Worm (Caenorhabditis elegans) whole organism, L1 larva: ENCODE measurements around the gene clec-233.

Experiments
- C04F5.9 ChIP-seq: sonication (generic microtip); optimal IDR thresholded peaks from 2 replicates; lab custom pipeline; 2016; ENCODE audit warnings: missing genetic modification characterization, missing compliant biosample characterization
- C34B4.2 ChIP-seq: sonication (generic microtip); optimal IDR thresholded peaks from 2 replicates; lab custom pipeline; 2017; ENCODE audit warnings: mild to moderate bottlenecking, missing genetic modification characterization, missing compliant biosample characterization
- F16B12.6 ChIP-seq: fragments of 150-350 bp; optimal IDR thresholded peaks from 2 replicates; lab custom pipeline; 2014; ENCODE audit warnings: missing biosample characterization, missing genetic modification characterization
- aly-2 ChIP-seq: fragments of 150-350 bp; optimal IDR thresholded peaks from 2 replicates; lab custom pipeline; 2014; ENCODE audit warnings: missing biosample characterization, missing genetic modification characterization
- ama-1 ChIP-seq: fragments of 150-350 bp; optimal IDR thresholded peaks from 2 replicates; lab custom pipeline; 2014
- blmp-1 ChIP-seq: fragments of 150-350 bp; optimal IDR thresholded peaks from 2 replicates; lab custom pipeline; 2014; ENCODE audit warnings: missing biosample characterization, missing genetic modification characterization
- ceh-8 ChIP-seq: fragments of 200-800 bp; sonication (Bioruptor generic); optimal IDR thresholded peaks from 2 replicates; lab custom pipeline; 2018; ENCODE audit warnings: mild to moderate bottlenecking, missing genetic modification characterization, moderate library complexity, missing compliant biosample characterization
- ceh-88 ChIP-seq: fragments of 200-800 bp; sonication (Bioruptor generic); IDR thresholded peaks from 2 replicates; pipeline ENCODE4 v1.3.6; 2022; ENCODE audit warnings: missing genetic modification characterization, missing compliant biosample characterization
- ceh-90 ChIP-seq: sonication (generic microtip); optimal IDR thresholded peaks from 2 replicates; lab custom pipeline; 2016; ENCODE audit warnings: missing genetic modification characterization, missing compliant biosample characterization
- ces-1 ChIP-seq: fragments of 150-350 bp; optimal IDR thresholded peaks from 2 replicates; lab custom pipeline; 2014; ENCODE audit warnings: missing biosample characterization, missing genetic modification reagents, missing genetic modification characterization
- dsc-1 ChIP-seq: sonication (generic microtip); optimal IDR thresholded peaks from 2 replicates; lab custom pipeline; 2016; ENCODE audit warnings: mild to moderate bottlenecking, missing genetic modification characterization, missing compliant biosample characterization
- efl-3 ChIP-seq: fragments of 200-800 bp; sonication (Bioruptor generic); optimal IDR thresholded peaks from 2 replicates; lab custom pipeline; 2018; ENCODE audit warnings: mild to moderate bottlenecking, missing genetic modification characterization, missing compliant biosample characterization
- elt-3 ChIP-seq, 6 experiments: fragments of 150-350 bp in 1 of 6; sonication (generic microtip); optimal IDR thresholded peaks; 2 replicates each; lab custom pipeline; 2017 to 2018; ENCODE audit warnings: missing biosample characterization in 6 of 6, missing genetic modification characterization in 6 of 6, inconsistent platforms in 1 of 6
- ets-5 ChIP-seq: fragments of 200-800 bp; sonication (Bioruptor generic); IDR thresholded peaks from 2 replicates; pipeline ENCODE4 v1.3.6; 2022; ENCODE audit warnings: missing genetic modification characterization, missing compliant biosample characterization
- fkh-10 ChIP-seq: sonication (generic microtip); optimal IDR thresholded peaks from 2 replicates; lab custom pipeline; 2017; ENCODE audit warnings: missing biosample characterization, missing genetic modification reagents, missing genetic modification characterization
- fos-1 ChIP-seq: fragments of 150-350 bp; optimal IDR thresholded peaks from 2 replicates; lab custom pipeline; 2014; ENCODE audit warnings: missing biosample characterization, missing genetic modification characterization
- grh-1 ChIP-seq: fragments of 200-800 bp; sonication (Bioruptor generic); IDR thresholded peaks from 2 replicates; pipeline ENCODE4 v1.3.6; 2022; ENCODE audit warnings: missing genetic modification reagents, missing genetic modification characterization, missing compliant biosample characterization
- hlh-4 ChIP-seq: sonication (generic microtip); optimal IDR thresholded peaks from 2 replicates; lab custom pipeline; 2016; ENCODE audit warnings: mild to moderate bottlenecking, missing genetic modification characterization, missing compliant biosample characterization
- hpl-2 ChIP-seq: fragments of 150-350 bp; optimal IDR thresholded peaks from 2 replicates; lab custom pipeline; 2014; ENCODE audit warnings: missing biosample characterization, missing genetic modification reagents, missing genetic modification characterization
- irx-1 ChIP-seq: sonication (generic microtip); optimal IDR thresholded peaks from 2 replicates; lab custom pipeline; 2016; ENCODE audit warnings: missing genetic modification characterization, missing compliant biosample characterization
- jun-1 ChIP-seq: fragments of 150-350 bp; optimal IDR thresholded peaks from 2 replicates; lab custom pipeline; 2014; ENCODE audit warnings: missing biosample characterization, missing genetic modification reagents, missing genetic modification characterization
- lin-14 ChIP-seq: fragments of 200-800 bp; sonication (Bioruptor generic); optimal IDR thresholded peaks from 2 replicates; lab custom pipeline; 2018; ENCODE audit warnings: mild to moderate bottlenecking, missing genetic modification characterization, moderate library complexity, missing compliant biosample characterization
- lin-15B ChIP-seq: fragments of 150-350 bp; sonication (generic microtip); optimal IDR thresholded peaks from 3 replicates; lab custom pipeline; 2014; ENCODE audit warnings: missing biosample characterization, missing genetic modification characterization
- lin-35 ChIP-seq, 2 experiments: fragments of 150-350 bp; optimal IDR thresholded peaks; 2 replicates each; lab custom pipeline; 2014; ENCODE audit warnings: missing biosample characterization in 2 of 2, missing genetic modification characterization in 2 of 2, missing genetic modification reagents in 2 of 2
- lir-3 ChIP-seq: sonication (generic microtip); optimal IDR thresholded peaks from 2 replicates; lab custom pipeline; 2016; ENCODE audit warnings: mild to moderate bottlenecking, missing genetic modification characterization, moderate library complexity, missing compliant biosample characterization; ENCODE audit not compliant: poor library complexity
- lsy-2 ChIP-seq, 2 experiments: fragments of 150-350 bp; optimal IDR thresholded peaks; 2 replicates each; lab custom pipeline; 2014; ENCODE audit warnings: missing biosample characterization in 2 of 2, missing genetic modification characterization in 2 of 2
- mab-9 ChIP-seq: fragments of 200-800 bp; sonication (Bioruptor generic); IDR thresholded peaks from 2 replicates; pipeline ENCODE4 v1.3.6; 2022; ENCODE audit warnings: missing genetic modification reagents, missing genetic modification characterization, missing compliant biosample characterization
- mdl-1 ChIP-seq, 2 experiments: fragments of 150-350 bp; optimal IDR thresholded peaks; 2 replicates each; lab custom pipeline; 2014 to 2017; ENCODE audit warnings: missing biosample characterization in 2 of 2, missing genetic modification characterization in 2 of 2, inconsistent platforms in 1 of 2
- nhr-11 ChIP-seq: fragments of 150-350 bp; optimal IDR thresholded peaks from 2 replicates; lab custom pipeline; 2014; ENCODE audit warnings: missing biosample characterization, missing genetic modification characterization
- nhr-12 ChIP-seq: sonication (generic microtip); optimal IDR thresholded peaks from 2 replicates; lab custom pipeline; 2017; ENCODE audit warnings: missing biosample characterization, missing genetic modification characterization
- nhr-19 ChIP-seq: fragments of 200-800 bp; sonication (Bioruptor generic); conservative IDR thresholded peaks from 2 replicates; pipeline ENCODE4 v1.3.6; 2022; ENCODE audit warnings: missing genetic modification characterization, missing compliant biosample characterization
- nhr-20 ChIP-seq: sonication (generic microtip); optimal IDR thresholded peaks from 2 replicates; lab custom pipeline; 2016; ENCODE audit warnings: mild to moderate bottlenecking, missing genetic modification characterization, missing compliant biosample characterization
- nhr-237 ChIP-seq: fragments of 150-350 bp; optimal IDR thresholded peaks from 2 replicates; lab custom pipeline; 2014; ENCODE audit warnings: missing biosample characterization, missing genetic modification characterization
- nhr-71 ChIP-seq: sonication (generic microtip); optimal IDR thresholded peaks from 2 replicates; lab custom pipeline; 2016; ENCODE audit warnings: mild to moderate bottlenecking, missing genetic modification characterization, moderate library complexity, missing compliant biosample characterization
- nhr-77 ChIP-seq: fragments of 150-350 bp; optimal IDR thresholded peaks from 2 replicates; lab custom pipeline; 2014; ENCODE audit warnings: missing biosample characterization, missing genetic modification characterization
- nhr-85 ChIP-seq: sonication (generic microtip); peaks from one replicate; lab custom pipeline; 2016; ENCODE audit warnings: missing genetic modification characterization, inconsistent platforms, missing compliant biosample characterization
- rnt-1 ChIP-seq: sonication (generic microtip); optimal IDR thresholded peaks from 2 replicates; lab custom pipeline; 2016; ENCODE audit warnings: mild to moderate bottlenecking, missing genetic modification characterization, moderate library complexity, missing compliant biosample characterization
- snpc-4 ChIP-seq: fragments of 150-350 bp; optimal IDR thresholded peaks from 2 replicates; lab custom pipeline; 2014; ENCODE audit warnings: missing biosample characterization, missing genetic modification characterization
- sox-4 ChIP-seq: sonication (generic microtip); optimal IDR thresholded peaks from 2 replicates; lab custom pipeline; 2016; ENCODE audit warnings: missing genetic modification characterization, missing compliant biosample characterization
- swsn-7 ChIP-seq: sonication (generic microtip); optimal IDR thresholded peaks from 2 replicates; lab custom pipeline; 2016; ENCODE audit warnings: missing genetic modification characterization, missing compliant biosample characterization
- tbx-2 ChIP-seq: sonication (generic microtip); optimal IDR thresholded peaks from 2 replicates; lab custom pipeline; 2016; ENCODE audit warnings: missing genetic modification characterization, missing compliant biosample characterization
- tlp-1 ChIP-seq: fragments of 150-350 bp; optimal IDR thresholded peaks from 2 replicates; lab custom pipeline; 2014; ENCODE audit warnings: missing biosample characterization, missing genetic modification characterization
- unc-130 ChIP-seq: fragments of 150-350 bp; optimal IDR thresholded peaks from 2 replicates; lab custom pipeline; 2017; ENCODE audit warnings: missing biosample characterization, missing genetic modification characterization, inconsistent platforms
- unc-30 ChIP-seq: sonication (generic microtip); optimal IDR thresholded peaks from 2 replicates; lab custom pipeline; 2017; ENCODE audit warnings: missing biosample characterization, missing genetic modification characterization
- xbp-1 ChIP-seq: sonication (generic microtip); optimal IDR thresholded peaks from 2 replicates; lab custom pipeline; 2016; ENCODE audit warnings: missing genetic modification characterization, missing compliant biosample characterization

The clec-233 gene

ce11 chrV:16204888-16205287, 28.8 kb upstream of the clec-233 start, which contains the start of gene irld-26:
Gene irld-26 (plus strand): TSS chrV:16205188.
- TF ChIP-seq fkh-10 (GFP tag; lab: Kevin White, UChicago) = no peak
- no peak for TF ChIP-seq dsc-1
- no peak for TF ChIP-seq ama-1 (lab: Kevin White, UChicago)

- TF ChIP-seq ces-1 (GFP tag; lab: Kevin White, UChicago) (no peak), lir-3 (tag; lab: Kevin White, UChicago) (no peak), mab-9 (GFP tag; lab: Robert Waterston, UW) (no peak), efl-3 (GFP tag; lab: Kevin White, UChicago) (no peak), fos-1 (no peak), F16B12.6 (tag; lab: Kevin White, UChicago) (no peak), irx-1 (tag; lab: Kevin White, UChicago) (no peak), ceh-90 (tag; lab: Kevin White, UChicago) (no peak), rnt-1 (no peak), nhr-19 (no peak), ets-5 (no peak), sox-4 (tag; lab: Kevin White, UChicago) (no peak), swsn-7 (tag; lab: Kevin White, UChicago) (no peak), nhr-20 (tag; lab: Kevin White, UChicago) (no peak), lin-14 (GFP tag; lab: Kevin White, UChicago) (no peak)
These were observed 23.9 kb upstream of the clec-233 start, which contains the start of gene oac-15 for ce11 chrV:16209837-16210236. Gene oac-15 (minus strand): TSS chrV:16209937.

- TF ChIP-seq lin-15B (tag; lab: Kevin White, UChicago) = no peak
- no peak for TF ChIP-seq snpc-4 (tag; lab: Kevin White, UChicago)
- TF ChIP-seq jun-1 (tag; lab: Kevin White, UChicago) = no peak
- TF ChIP-seq elt-3 (tag; optimal IDR thresholded peaks at IDR 0.05; lab: Kevin White, UChicago) = no peak
- no peak for TF ChIP-seq unc-30 (tag; lab: Kevin White, UChicago)
- TF ChIP-seq nhr-19 = no peak
- TF ChIP-seq lin-14 (GFP tag; lab: Kevin White, UChicago) = no peak
- no peak for TF ChIP-seq fkh-10 (GFP tag; lab: Kevin White, UChicago)
- no peak for TF ChIP-seq C34B4.2 (tag; lab: Kevin White, UChicago)
- TF ChIP-seq grh-1 = no peak
- TF ChIP-seq ceh-88 (GFP tag; lab: Robert Waterston, UW) = no peak
- TF ChIP-seq mdl-1 (tag; optimal IDR thresholded peaks at IDR 0.05; lab: Kevin White, UChicago) = no peak
These were observed 23.3 kb upstream of the clec-233 start, which contains the start of gene F11A5.16 for ce11 chrV:16210257-16211002. Gene F11A5.16 (plus strand): TSS chrV:16210952.

- TF ChIP-seq ama-1 (lab: Kevin White, UChicago) (no peak), lsy-2 (tag; optimal IDR thresholded peaks at IDR 0.05; lab: Kevin White, UChicago) (no peak), blmp-1 (tag; lab: Kevin White, UChicago) (peak; percentile 54), nhr-85 (tag; lab: Kevin White, UChicago) (peak; percentile 46), elt-3 (tag; optimal IDR thresholded peaks at IDR 0.05; lab: Kevin White, UChicago) (peak in 4 of 6 experiments; percentile 30 to 88 (median 60))
- TF ChIP-seq, all 84 proteins: peak for 3
These were observed 22.0 kb upstream of the clec-233 start for ce11 chrV:16211713-16212112.

ce11 chrV:16213323-16213722, 20.4 kb upstream of the clec-233 start:
- TF ChIP-seq unc-130 (tag; lab: Kevin White, UChicago) = no peak
- TF ChIP-seq xbp-1 (tag; lab: Kevin White, UChicago) = no peak
- TF ChIP-seq nhr-237 (tag; lab: Kevin White, UChicago) = no peak
- no peak for TF ChIP-seq C04F5.9 (tag; lab: Kevin White, UChicago)
- TF ChIP-seq tlp-1 (tag; lab: Kevin White, UChicago) = no peak
- TF ChIP-seq ceh-8 (GFP tag; lab: Kevin White, UChicago) = no peak
- TF ChIP-seq lin-14 (GFP tag; lab: Kevin White, UChicago) = peak; percentile 76
- TF ChIP-seq nhr-71 (tag; lab: Kevin White, UChicago) = peak; percentile 69
- TF ChIP-seq C34B4.2 (tag; lab: Kevin White, UChicago) = no peak
- no peak for TF ChIP-seq ceh-90 (tag; lab: Kevin White, UChicago)
- TF ChIP-seq lin-35 (GFP tag; optimal IDR thresholded peaks at IDR 0.05; lab: Kevin White, UChicago) = peak in 1 of 2 experiments; percentile 42
- TF ChIP-seq hlh-4 = no peak
- TF ChIP-seq nhr-77 (tag; lab: Kevin White, UChicago) = no peak
- no peak for TF ChIP-seq tbx-2 (tag; lab: Kevin White, UChicago)
- no peak for TF ChIP-seq irx-1 (tag; lab: Kevin White, UChicago)
- TF ChIP-seq aly-2 (tag; lab: Kevin White, UChicago) = no peak
- TF ChIP-seq nhr-12 (tag; lab: Kevin White, UChicago) = no peak
- no peak for TF ChIP-seq nhr-11 (tag; lab: Kevin White, UChicago)
- TF ChIP-seq hpl-2 (GFP tag; lab: Kevin White, UChicago) = no peak
